Worm (Caenorhabditis elegans) whole organism, late embryonic: ENCODE data around the gene ekl-6.
"Not testable (repeated sequence)": the region's sequence is repeated elsewhere in the genome, so short reads cannot be mapped to it uniquely, and the experiment has no call there.

ENCODE experiments used
- C08G9.2 ChIP-seq: sonication (generic microtip); optimal IDR thresholded peaks from 2 replicates; lab custom pipeline; 2016; ENCODE audit warnings: mild to moderate bottlenecking, missing genetic modification characterization, moderate library complexity, missing compliant biosample characterization
- K02D7.2 ChIP-seq: sonication (generic microtip); optimal IDR thresholded peaks from 2 replicates; lab custom pipeline; 2017; ENCODE audit warnings: mild to moderate bottlenecking, missing genetic modification characterization, missing compliant biosample characterization
- K09A11.1 ChIP-seq: sonication (generic microtip); optimal IDR thresholded peaks from 2 replicates; lab custom pipeline; 2017; ENCODE audit warnings: antibody characterized with exemption, mild to moderate bottlenecking, missing genetic modification characterization, missing compliant biosample characterization; ENCODE audit not compliant: insufficient read depth
- T23F11.4 ChIP-seq: fragments of 200-800 bp; sonication (Bioruptor generic); optimal IDR thresholded peaks from 2 replicates; lab custom pipeline; 2018; ENCODE audit warnings: mild to moderate bottlenecking, missing genetic modification characterization, missing compliant biosample characterization
- Y22D7AL.16 ChIP-seq: sonication (generic microtip); optimal IDR thresholded peaks from 2 replicates; lab custom pipeline; 2016; ENCODE audit warnings: missing genetic modification characterization, missing compliant biosample characterization
- ahr-1 ChIP-seq: sonication (generic microtip); optimal IDR thresholded peaks from 2 replicates; lab custom pipeline; 2016; ENCODE audit warnings: missing genetic modification characterization, missing compliant biosample characterization
- ceh-14 ChIP-seq: sonication (generic microtip); optimal IDR thresholded peaks from 2 replicates; lab custom pipeline; 2016; ENCODE audit warnings: missing genotype, missing genetic modification characterization, missing compliant biosample characterization
- ceh-19 ChIP-seq: fragments of 200-800 bp; sonication (Bioruptor generic); optimal IDR thresholded peaks from 2 replicates; lab custom pipeline; 2018; ENCODE audit warnings: mild to moderate bottlenecking, missing genetic modification characterization, missing compliant biosample characterization
- ceh-24 ChIP-seq: sonication (generic microtip); optimal IDR thresholded peaks from 2 replicates; lab custom pipeline; 2016; ENCODE audit warnings: mild to moderate bottlenecking, missing genetic modification characterization, missing compliant biosample characterization
- ceh-31 ChIP-seq: sonication (generic microtip); optimal IDR thresholded peaks from 2 replicates; lab custom pipeline; 2016; ENCODE audit warnings: missing genetic modification characterization, missing compliant biosample characterization
- ceh-45 ChIP-seq: fragments of 200-800 bp; sonication (Bioruptor generic); IDR thresholded peaks from 2 replicates; pipeline ENCODE4 v1.3.6; 2022; ENCODE audit warnings: missing genetic modification reagents, missing genetic modification characterization, missing compliant biosample characterization
- ceh-48 ChIP-seq: sonication (generic microtip); optimal IDR thresholded peaks from 2 replicates; lab custom pipeline; 2016; ENCODE audit warnings: missing genetic modification characterization, inconsistent platforms, missing compliant biosample characterization
- ceh-9 ChIP-seq: sonication (generic microtip); optimal IDR thresholded peaks from 2 replicates; lab custom pipeline; 2016; ENCODE audit warnings: mild to moderate bottlenecking, missing genetic modification characterization, inconsistent platforms, missing compliant biosample characterization
- che-1 ChIP-seq: sonication (generic microtip); optimal IDR thresholded peaks from 2 replicates; lab custom pipeline; 2016; ENCODE audit warnings: mild to moderate bottlenecking, missing genetic modification characterization, missing compliant biosample characterization
- dmd-4 ChIP-seq: sonication (generic microtip); optimal IDR thresholded peaks from 2 replicates; lab custom pipeline; 2016; ENCODE audit warnings: borderline replicate concordance, missing genetic modification characterization, missing compliant biosample characterization
- dve-1 ChIP-seq: sonication (generic microtip); optimal IDR thresholded peaks from 2 replicates; lab custom pipeline; 2017; ENCODE audit warnings: antibody characterized with exemption, mild to moderate bottlenecking, missing genetic modification characterization, missing compliant biosample characterization
- elt-2 ChIP-seq: sonication (generic microtip); optimal IDR thresholded peaks from 2 replicates; lab custom pipeline; 2016; ENCODE audit warnings: missing genetic modification reagents, missing genetic modification characterization, missing compliant biosample characterization
- eyg-1 ChIP-seq: sonication (generic microtip); optimal IDR thresholded peaks from 2 replicates; lab custom pipeline; 2016; ENCODE audit warnings: missing genotype, missing genetic modification characterization, missing compliant biosample characterization
- gmeb-2 ChIP-seq: sonication (generic microtip); optimal IDR thresholded peaks from 2 replicates; lab custom pipeline; 2016; ENCODE audit warnings: missing genetic modification characterization, inconsistent platforms, missing compliant biosample characterization
- hlh-15 ChIP-seq: sonication (generic microtip); optimal IDR thresholded peaks from 2 replicates; lab custom pipeline; 2016; ENCODE audit warnings: missing genetic modification characterization, missing compliant biosample characterization
- lin-11 ChIP-seq: fragments of 200-800 bp; sonication (Bioruptor generic); optimal IDR thresholded peaks from 2 replicates; lab custom pipeline; 2018; ENCODE audit warnings: mild to moderate bottlenecking, missing genetic modification characterization, missing compliant biosample characterization
- nfya-1 ChIP-seq: sonication (generic microtip); optimal IDR thresholded peaks from 2 replicates; lab custom pipeline; 2017; ENCODE audit warnings: missing genetic modification characterization, mild to moderate bottlenecking, missing compliant biosample characterization, antibody characterized with exemption, moderate library complexity
- nhr-11 ChIP-seq: fragments of 150-350 bp; optimal IDR thresholded peaks from 2 replicates; lab custom pipeline; 2014; ENCODE audit warnings: missing biosample characterization, missing genetic modification characterization
- nhr-232 ChIP-seq: sonication (generic microtip); optimal IDR thresholded peaks from 2 replicates; lab custom pipeline; 2016; ENCODE audit warnings: missing genetic modification characterization, missing compliant biosample characterization
- pag-3 ChIP-seq: sonication (generic microtip); optimal IDR thresholded peaks from 2 replicates; lab custom pipeline; 2016; ENCODE audit warnings: missing compliant biosample characterization, missing genetic modification characterization, borderline replicate concordance
- pat-9 ChIP-seq: fragments of 200-800 bp; sonication (Bioruptor generic); optimal IDR thresholded peaks from 2 replicates; lab custom pipeline; 2018; ENCODE audit warnings: mild to moderate bottlenecking, missing genetic modification characterization, moderate library complexity, missing compliant biosample characterization
- pax-1 ChIP-seq: fragments of 150-350 bp; optimal IDR thresholded peaks from 2 replicates; lab custom pipeline; 2014; ENCODE audit warnings: missing biosample characterization, missing genetic modification characterization
- pha-2 ChIP-seq: sonication (generic microtip); optimal IDR thresholded peaks from 2 replicates; lab custom pipeline; 2017; ENCODE audit warnings: mild to moderate bottlenecking, missing genetic modification characterization, missing compliant biosample characterization
- pha-4 ChIP-seq: fragments of 150-350 bp; optimal IDR thresholded peaks from 2 replicates; lab custom pipeline; 2018; ENCODE audit warnings: missing biosample characterization, missing genetic modification reagents, missing genetic modification characterization
- pqm-1 ChIP-seq: sonication (generic microtip); optimal IDR thresholded peaks from 2 replicates; lab custom pipeline; 2016; ENCODE audit warnings: missing genetic modification characterization, missing compliant biosample characterization
- pros-1 ChIP-seq: fragments of 150-350 bp; optimal IDR thresholded peaks from 2 replicates; lab custom pipeline; 2014; ENCODE audit warnings: missing biosample characterization, missing genetic modification reagents, missing genetic modification characterization
- ref-2 ChIP-seq: sonication (generic microtip); optimal IDR thresholded peaks from 2 replicates; lab custom pipeline; 2016; ENCODE audit warnings: missing genetic modification characterization, missing compliant biosample characterization
- rnt-1 ChIP-seq: sonication (generic microtip); optimal IDR thresholded peaks from 2 replicates; lab custom pipeline; 2016; ENCODE audit warnings: missing genetic modification characterization, missing compliant biosample characterization
- sox-4 ChIP-seq: sonication (generic microtip); optimal IDR thresholded peaks from 2 replicates; lab custom pipeline; 2017; ENCODE audit warnings: mild to moderate bottlenecking, missing genetic modification characterization, inconsistent platforms, missing compliant biosample characterization
- tbx-2 ChIP-seq: sonication (generic microtip); optimal IDR thresholded peaks from 2 replicates; lab custom pipeline; 2016; ENCODE audit warnings: missing genetic modification characterization, missing compliant biosample characterization
- tbx-7 ChIP-seq: sonication (generic microtip); optimal IDR thresholded peaks from 2 replicates; lab custom pipeline; 2016; ENCODE audit warnings: missing genotype, missing genetic modification characterization, missing compliant biosample characterization
- ttx-3 ChIP-seq: sonication (generic microtip); optimal IDR thresholded peaks from 2 replicates; lab custom pipeline; 2016; ENCODE audit warnings: missing genetic modification reagents, missing genetic modification characterization, missing compliant biosample characterization
- ztf-16 ChIP-seq: sonication (generic microtip); optimal IDR thresholded peaks from 2 replicates; lab custom pipeline; 2017; ENCODE audit warnings: missing genetic modification characterization, missing compliant biosample characterization

The ekl-6 gene

ce11 chrIII:10037150-10037549 lies 27.1 kb upstream of the ekl-6 start, which contains the start of gene M04D8.7:
Gene M04D8.7 (plus strand): TSS chrIII:10037450.
- TF ChIP-seq gmeb-2 (tag; lab: Kevin White, UChicago) (no peak), ceh-48 (no peak), K09A11.1 (tag; lab: Kevin White, UChicago) (no peak), ceh-19 (GFP tag; lab: Kevin White, UChicago) (no peak), pat-9 (tag; lab: Kevin White, UChicago) (no peak), sox-4 (tag; lab: Kevin White, UChicago) (no peak), pqm-1 (no peak), ttx-3 (tag; lab: Kevin White, UChicago) (no peak), lin-11 (tag; lab: Kevin White, UChicago) (no peak), che-1 (tag; lab: Kevin White, UChicago) (no peak), T23F11.4 (GFP tag; lab: Kevin White, UChicago) (no peak), nhr-232 (no peak), C08G9.2 (tag; lab: Kevin White, UChicago) (no peak), hlh-15 (tag; lab: Kevin White, UChicago) (no peak), dve-1 (tag; lab: Kevin White, UChicago) (no peak), dmd-4 (tag; lab: Kevin White, UChicago) (no peak), ceh-14 (tag; lab: Kevin White, UChicago) (no peak), eyg-1 (tag; lab: Kevin White, UChicago) (no peak), pros-1 (tag; lab: Kevin White, UChicago) (no peak)

- TF ChIP-seq pha-4 (tag; lab: Kevin White, UChicago) (no peak), ceh-19 (GFP tag; lab: Kevin White, UChicago) (no peak), ceh-45 (GFP tag; lab: Robert Waterston, UW) (no peak), pax-1 (tag; lab: Kevin White, UChicago) (no peak), pag-3 (tag; lab: Kevin White, UChicago) (no peak), nfya-1 (tag; lab: Kevin White, UChicago) (no peak), dve-1 (tag; lab: Kevin White, UChicago) (no peak), tbx-2 (tag; lab: Kevin White, UChicago) (no peak), ref-2 (no peak), ceh-9 (tag; lab: Kevin White, UChicago) (no peak), hlh-15 (tag; lab: Kevin White, UChicago) (no peak), K02D7.2 (tag; lab: Kevin White, UChicago) (no peak), ahr-1 (no peak), nhr-11 (no peak), rnt-1 (tag; lab: Kevin White, UChicago) (no peak), Y22D7AL.16 (tag; lab: Kevin White, UChicago) (no peak), ceh-24 (no peak), pat-9 (tag; lab: Kevin White, UChicago) (no peak), pha-2 (tag; lab: Kevin White, UChicago) (no peak), tbx-7 (tag; lab: Kevin White, UChicago) (no peak)
Measured at ce11 chrIII:10040013-10040412, 24.2 kb upstream of the ekl-6 start, which contains the start of gene T16G12.7. Gene T16G12.7 (minus strand): TSS chrIII:10040113.

- TF ChIP-seq dve-1 (tag; lab: Kevin White, UChicago) = no peak
- peak; percentile 53 for TF ChIP-seq elt-2 (tag; lab: Kevin White, UChicago)
- TF ChIP-seq, all 69 proteins: peak for 1
Measured at ce11 chrIII:10049682-10050081, 14.5 kb upstream of the ekl-6 start, which contains the start of gene T16G12.1. Gene T16G12.1 (minus strand): TSS chrIII:10049857.

ce11 chrIII:10050321-10050720 lies 13.9 kb upstream of the ekl-6 start, which contains the start of gene T16G12.3:
Gene T16G12.3 (plus strand): TSS chrIII:10050621.
- TF ChIP-seq ceh-31; dve-1 (tag; lab: Kevin White, UChicago); ztf-16 (tag; lab: Kevin White, UChicago): not testable (repeated sequence)
- TF ChIP-seq, all 69 proteins: peak for 0; not testable (repeated sequence) for 69
